Worm (Caenorhabditis elegans) whole organism, young adult: ENCODE measurements around the gene fcho-1.
A peak's percentile ranks its signal among the peaks of the same experiment; 100 is the strongest.

Experiments used
- B0035.1 ChIP-seq: sonication (generic microtip); optimal IDR thresholded peaks from 2 replicates; lab custom pipeline; 2016; ENCODE audit warnings: missing genetic modification characterization, mild to moderate bottlenecking, missing compliant biosample characterization, missing genotype, missing genetic modification reagents
- B0261.1 ChIP-seq: sonication (generic microtip); optimal IDR thresholded peaks from 2 replicates; lab custom pipeline; 2016; ENCODE audit warnings: mild to moderate bottlenecking, missing genetic modification characterization, moderate library complexity, missing compliant biosample characterization
- B0336.3 ChIP-seq: fragments of 200-800 bp; sonication (Bioruptor generic); IDR thresholded peaks from 2 replicates; pipeline ENCODE4 v1.3.6; 2022; ENCODE audit warnings: missing genetic modification characterization, missing compliant biosample characterization
- D2030.7 ChIP-seq: fragments of 200-800 bp; sonication (Bioruptor generic); IDR thresholded peaks from 2 replicates; pipeline ENCODE4 v1.3.6; 2022; ENCODE audit warnings: missing genetic modification reagents, missing genetic modification characterization, missing compliant biosample characterization
- F10E7.11 ChIP-seq: sonication (generic microtip); optimal IDR thresholded peaks from 2 replicates; lab custom pipeline; 2017; ENCODE audit warnings: mild to moderate bottlenecking, missing genetic modification characterization, moderate library complexity, missing compliant biosample characterization
- F23B12.7 ChIP-seq: sonication (generic microtip); optimal IDR thresholded peaks from 2 replicates; lab custom pipeline; 2017; ENCODE audit warnings: missing genetic modification characterization, mild to moderate bottlenecking, missing compliant biosample characterization, antibody characterized with exemption, moderate library complexity; ENCODE audit not compliant: insufficient read depth
- F37B4.10 ChIP-seq: fragments of 200-800 bp; sonication (Bioruptor generic); IDR thresholded peaks from 2 replicates; pipeline ENCODE4 v1.3.6; 2022; ENCODE audit warnings: missing genetic modification characterization, missing compliant biosample characterization
- F49E8.2 ChIP-seq: sonication (generic microtip); optimal IDR thresholded peaks from 3 replicates; lab custom pipeline; 2017; ENCODE audit warnings: missing genetic modification characterization, mild to moderate bottlenecking, missing compliant biosample characterization, antibody characterized with exemption, moderate library complexity; ENCODE audit not compliant: insufficient read depth
- F52B5.7 ChIP-seq: sonication (generic microtip); optimal IDR thresholded peaks from 2 replicates; lab custom pipeline; 2016; ENCODE audit warnings: mild to moderate bottlenecking, missing genetic modification characterization, missing compliant biosample characterization
- F57C9.4 ChIP-seq: sonication (generic microtip); optimal IDR thresholded peaks from 2 replicates; lab custom pipeline; 2017; ENCODE audit warnings: mild to moderate bottlenecking, missing genetic modification characterization, missing compliant biosample characterization
- Y67H2A.10 ChIP-seq: fragments of 200-800 bp; sonication (Bioruptor generic); conservative IDR thresholded peaks from 2 replicates; pipeline ENCODE4 v1.3.6; 2022; ENCODE audit warnings: missing genetic modification reagents, missing genetic modification characterization, missing compliant biosample characterization
- akir-1 ChIP-seq: fragments of 200-800 bp; sonication (Bioruptor generic); optimal IDR thresholded peaks from 2 replicates; lab custom pipeline; 2018; ENCODE audit warnings: mild to moderate bottlenecking, missing genetic modification characterization, moderate library complexity, missing compliant biosample characterization
- ama-1 ChIP-seq, 3 experiments: fragments of 150-350 bp in 1 of 3; sonication (generic microtip) in 2 of 3; optimal IDR thresholded peaks; 2 replicates each; lab custom pipeline; 2014 to 2018; ENCODE audit warnings: missing biosample characterization in 2 of 3, missing genetic modification characterization in 2 of 3, missing genetic modification reagents in 2 of 3
- aptf-2 ChIP-seq: fragments of 200-800 bp; sonication (Bioruptor generic); conservative IDR thresholded peaks from 2 replicates; pipeline ENCODE4 v1.3.6; 2022; ENCODE audit warnings: missing genetic modification reagents, missing genetic modification characterization, missing compliant biosample characterization
- atf-7 ChIP-seq: sonication (generic microtip); optimal IDR thresholded peaks from 2 replicates; lab custom pipeline; 2017; ENCODE audit warnings: mild to moderate bottlenecking, missing genetic modification characterization, missing compliant biosample characterization
- athp-1 ChIP-seq: sonication (generic microtip); optimal IDR thresholded peaks from 2 replicates; lab custom pipeline; 2017; ENCODE audit warnings: mild to moderate bottlenecking, missing genetic modification characterization, missing compliant biosample characterization
- ccch-3 ChIP-seq: fragments of 200-800 bp; sonication (Bioruptor generic); optimal IDR thresholded peaks from 2 replicates; lab custom pipeline; 2018; ENCODE audit warnings: mild to moderate bottlenecking, missing genetic modification characterization, missing compliant biosample characterization
- ceh-79 ChIP-seq: sonication (generic microtip); optimal IDR thresholded peaks from 2 replicates; lab custom pipeline; 2017; ENCODE audit warnings: mild to moderate bottlenecking, missing genetic modification characterization, missing compliant biosample characterization
- die-1 ChIP-seq: sonication (generic microtip); optimal IDR thresholded peaks from 2 replicates; lab custom pipeline; 2016; ENCODE audit warnings: missing genotype, mild to moderate bottlenecking, missing genetic modification characterization, missing compliant biosample characterization
- egl-18 ChIP-seq: fragments of 200-800 bp; sonication (Bioruptor generic); IDR thresholded peaks from 2 replicates; pipeline ENCODE4 v1.3.6; 2022; ENCODE audit warnings: missing genetic modification reagents, missing genetic modification characterization, missing compliant biosample characterization
- egl-44 ChIP-seq: fragments of 200-800 bp; sonication (Bioruptor generic); IDR thresholded peaks from 2 replicates; pipeline ENCODE4 v1.3.6; 2022; ENCODE audit warnings: missing genetic modification reagents, missing genetic modification characterization, missing compliant biosample characterization
- ekl-4 ChIP-seq: fragments of 200-800 bp; sonication (Bioruptor generic); IDR thresholded peaks from 2 replicates; pipeline ENCODE4 v1.3.6; 2022; ENCODE audit warnings: missing genetic modification reagents, missing genetic modification characterization, missing compliant biosample characterization
- fkh-3 ChIP-seq: sonication (generic microtip); optimal IDR thresholded peaks from 2 replicates; lab custom pipeline; 2016; ENCODE audit warnings: mild to moderate bottlenecking, missing genetic modification characterization, missing compliant biosample characterization
- hsf-1 ChIP-seq: fragments of 200-800 bp; sonication (Bioruptor generic); IDR thresholded peaks from 2 replicates; pipeline ENCODE4 v1.3.6; 2022; ENCODE audit warnings: missing genetic modification reagents, missing genetic modification characterization, missing compliant biosample characterization
- lag-1 ChIP-seq: fragments of 200-800 bp; sonication (Bioruptor generic); IDR thresholded peaks from 2 replicates; pipeline ENCODE4 v1.3.6; 2022; ENCODE audit warnings: missing genetic modification reagents, missing genetic modification characterization, missing compliant biosample characterization
- lin-26 ChIP-seq: fragments of 200-800 bp; sonication (Bioruptor generic); IDR thresholded peaks from 2 replicates; pipeline ENCODE4 v1.3.6; 2022; ENCODE audit warnings: missing genetic modification reagents, missing genetic modification characterization, missing compliant biosample characterization
- lin-35 ChIP-seq, 3 experiments: fragments of 150-350 bp in 2 of 3; sonication (generic microtip) in 1 of 3; optimal IDR thresholded peaks; 2 replicates each; lab custom pipeline; 2014 to 2018; ENCODE audit warnings: missing biosample characterization in 3 of 3, missing genetic modification characterization in 3 of 3, missing genetic modification reagents in 3 of 3
- lsl-1 ChIP-seq: fragments of 200-800 bp; sonication (Bioruptor generic); optimal IDR thresholded peaks from 2 replicates; lab custom pipeline; 2018; ENCODE audit warnings: mild to moderate bottlenecking, missing genetic modification characterization, moderate library complexity, missing compliant biosample characterization
- lsy-27 ChIP-seq: sonication (generic microtip); optimal IDR thresholded peaks from 2 replicates; lab custom pipeline; 2017; ENCODE audit warnings: missing genetic modification characterization, mild to moderate bottlenecking, missing compliant biosample characterization, antibody characterized with exemption, missing genotype, borderline replicate concordance; ENCODE audit not compliant: insufficient read depth
- madf-3 ChIP-seq: fragments of 200-800 bp; sonication (Bioruptor generic); IDR thresholded peaks from 2 replicates; pipeline ENCODE4 v1.3.6; 2022; ENCODE audit warnings: missing genetic modification reagents, missing genetic modification characterization, missing compliant biosample characterization
- mcd-1 ChIP-seq: fragments of 200-800 bp; sonication (Bioruptor generic); IDR thresholded peaks from 2 replicates; pipeline ENCODE4 v1.3.6; 2022; ENCODE audit warnings: missing genetic modification reagents, missing genetic modification characterization, missing compliant biosample characterization
- nhr-179 ChIP-seq: sonication (generic microtip); optimal IDR thresholded peaks from 2 replicates; lab custom pipeline; 2016; ENCODE audit warnings: mild to moderate bottlenecking, missing genetic modification characterization, missing compliant biosample characterization
- nhr-90 ChIP-seq: sonication (generic microtip); optimal IDR thresholded peaks from 2 replicates; lab custom pipeline; 2016; ENCODE audit warnings: missing genotype, mild to moderate bottlenecking, missing genetic modification characterization, missing compliant biosample characterization
- rcor-1 ChIP-seq: fragments of 200-800 bp; sonication (Bioruptor generic); IDR thresholded peaks from 2 replicates; pipeline ENCODE4 v1.3.6; 2022; ENCODE audit warnings: missing genetic modification reagents, missing genetic modification characterization, missing compliant biosample characterization
- rec-8 ChIP-seq, 2 experiments: sonication (generic microtip); optimal IDR thresholded peaks; 2 replicates each; lab custom pipeline; 2016; ENCODE audit warnings: mild to moderate bottlenecking in 2 of 2, missing genetic modification characterization in 2 of 2, missing genetic modification reagents in 2 of 2, missing genotype in 2 of 2, missing biosample characterization in 1 of 2, missing compliant biosample characterization in 1 of 2, moderate library complexity in 1 of 2
- snpc-1.1 ChIP-seq: sonication (generic microtip); optimal IDR thresholded peaks from 2 replicates; lab custom pipeline; 2017; ENCODE audit warnings: missing genetic modification characterization, mild to moderate bottlenecking, missing compliant biosample characterization, antibody characterized with exemption, moderate library complexity, missing genotype, missing genetic modification reagents; ENCODE audit not compliant: insufficient read depth
- snpc-1.3 ChIP-seq: sonication (generic microtip); optimal IDR thresholded peaks from 2 replicates; lab custom pipeline; 2017; ENCODE audit warnings: missing genetic modification characterization, mild to moderate bottlenecking, missing compliant biosample characterization, antibody characterized with exemption, moderate library complexity, missing genotype, missing genetic modification reagents; ENCODE audit not compliant: insufficient read depth
- snpc-3.4 ChIP-seq: sonication (generic microtip); optimal IDR thresholded peaks from 2 replicates; lab custom pipeline; 2017; ENCODE audit warnings: missing genetic modification characterization, mild to moderate bottlenecking, missing compliant biosample characterization, antibody characterized with exemption, moderate library complexity, missing genotype, missing genetic modification reagents
- snpc-4 ChIP-seq, 5 experiments: fragments of 150-350 bp in 1 of 5; sonication (generic microtip) in 4 of 5; optimal IDR thresholded peaks; 2 replicates each; lab custom pipeline; 2014 to 2018; ENCODE audit warnings: missing genetic modification characterization in 5 of 5, missing biosample characterization in 3 of 5, antibody characterized with exemption in 2 of 5, mild to moderate bottlenecking in 2 of 5, missing compliant biosample characterization in 2 of 5, missing genotype in 2 of 5, moderate library complexity in 2 of 5, missing genetic modification reagents in 1 of 5
- tlf-1 ChIP-seq: fragments of 200-800 bp; sonication (Bioruptor generic); optimal IDR thresholded peaks from 2 replicates; lab custom pipeline; 2018; ENCODE audit warnings: mild to moderate bottlenecking, missing genetic modification characterization, missing compliant biosample characterization
- unc-130 ChIP-seq: sonication (generic microtip); optimal IDR thresholded peaks from 2 replicates; lab custom pipeline; 2016; ENCODE audit warnings: missing genetic modification reagents, missing genetic modification characterization, missing compliant biosample characterization
- zfh-2 ChIP-seq: fragments of 200-800 bp; sonication (Bioruptor generic); conservative IDR thresholded peaks from 2 replicates; pipeline ENCODE4 v1.3.6; 2022; ENCODE audit warnings: missing genetic modification reagents, missing genetic modification characterization, missing compliant biosample characterization
- ztf-18 ChIP-seq: sonication (generic microtip); optimal IDR thresholded peaks from 2 replicates; lab custom pipeline; 2016; ENCODE audit warnings: missing genotype, mild to moderate bottlenecking, missing genetic modification characterization, missing compliant biosample characterization
- ztf-28 ChIP-seq: fragments of 200-800 bp; sonication (Bioruptor generic); IDR thresholded peaks from 2 replicates; pipeline ENCODE4 v1.3.6; 2022; ENCODE audit warnings: missing genetic modification reagents, missing genetic modification characterization, missing compliant biosample characterization

The fcho-1 gene

DNA sequence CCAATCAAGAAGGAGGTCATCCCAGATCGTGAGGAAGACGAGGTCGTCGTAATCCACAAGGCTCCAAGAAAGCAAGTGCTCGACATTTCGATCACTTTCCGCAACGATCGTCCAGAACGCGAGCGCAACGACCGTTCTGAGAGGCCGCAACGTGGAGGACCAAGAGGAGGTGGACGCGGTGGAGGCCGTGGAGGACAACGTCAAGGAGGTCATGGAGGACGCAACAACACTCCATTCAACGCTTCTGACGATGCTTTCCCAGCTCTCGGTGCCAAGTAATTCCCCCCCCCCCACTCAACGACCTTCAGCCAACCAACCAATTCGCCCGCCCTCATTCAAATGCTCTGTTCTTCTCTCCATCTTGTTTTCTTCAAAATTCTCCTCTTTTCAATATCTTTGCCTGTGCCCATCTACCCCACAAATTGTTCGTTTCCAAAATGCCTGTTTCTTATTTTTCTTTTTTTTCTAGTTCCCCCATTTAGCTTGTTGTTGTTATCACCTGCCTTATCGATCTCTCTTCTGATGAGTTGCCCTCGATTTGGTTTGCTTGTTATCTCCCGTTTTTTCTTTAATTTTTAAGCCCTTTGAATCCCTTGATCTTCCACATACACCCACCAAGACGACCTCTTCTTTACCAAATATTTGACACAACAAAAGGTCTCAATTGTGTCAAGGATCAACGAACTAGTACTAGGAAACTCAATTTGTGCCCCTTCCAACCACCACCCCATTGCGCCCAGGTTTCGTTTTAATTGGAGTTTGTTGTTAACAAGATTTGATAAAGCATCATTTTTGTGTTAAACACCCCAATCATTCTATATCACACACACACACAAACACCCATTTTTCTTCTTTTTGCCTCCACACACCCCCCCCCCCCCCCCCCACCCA lies 12.2 kb downstream of the fcho-1 start:
- TF ChIP-seq lin-26 (GFP tag; lab: Robert Waterston, UW) (peak; percentile 59; the same call in 1 of the 2 replicates), snpc-3.4 (peak; percentile 52), lsy-27 (tag; lab: Kevin White, UChicago) (no peak), B0336.3 (no peak), B0035.1 (tag; lab: Kevin White, UChicago) (no peak), F10E7.11 (tag; lab: Kevin White, UChicago) (no peak), aptf-2 (GFP tag; lab: Robert Waterston, UW) (no peak), ceh-79 (tag; lab: Kevin White, UChicago) (no peak), lsl-1 (GFP tag; lab: Kevin White, UChicago) (peak; percentile 24), die-1 (tag; lab: Kevin White, UChicago) (no peak), ama-1 (optimal IDR thresholded peaks at IDR 0.05; lab: Kevin White, UChicago) (no peak), ama-1 (GFP tag; optimal IDR thresholded peaks at IDR 0.05; lab: Kevin White, UChicago) (peak; percentile 29 to 66), rec-8 (tag; optimal IDR thresholded peaks at IDR 0.05; lab: Kevin White, UChicago) (no peak), zfh-2 (GFP tag; lab: Robert Waterston, UW) (peak; percentile 66), ztf-28 (GFP tag; lab: Robert Waterston, UW) (no peak), madf-3 (peak; percentile 41; the same call in 1 of the 2 replicates), athp-1 (tag; lab: Kevin White, UChicago) (no peak), ccch-3 (GFP tag; lab: Kevin White, UChicago) (no peak), egl-44 (peak; percentile 8; the same call in 1 of the 2 replicates), snpc-1.3 (tag; lab: Kevin White, UChicago) (peak; percentile 7), hsf-1 (GFP tag; lab: Robert Waterston, UW) (peak; percentile 28; the same call in 1 of the 2 replicates), B0261.1 (no peak), F23B12.7 (tag; lab: Kevin White, UChicago) (no peak), rcor-1 (0 out of 2 replicates have a peak, but pooled peaks have one; percentile 11), F37B4.10 (GFP tag; lab: Robert Waterston, UW) (no peak), F49E8.2 (peak; percentile 86), F57C9.4 (tag; lab: Kevin White, UChicago) (no peak), unc-130 (no peak), Y67H2A.10 (no peak), ztf-18 (tag; lab: Kevin White, UChicago) (no peak), akir-1 (GFP tag; lab: Kevin White, UChicago) (no peak), snpc-1.1 (no peak), lag-1 (GFP tag; lab: Robert Waterston, UW) (no peak), nhr-90 (tag; lab: Kevin White, UChicago) (no peak), F52B5.7 (no peak), nhr-179 (tag; lab: Kevin White, UChicago) (no peak), mcd-1 (peak; percentile 10; the same call in 1 of the 2 replicates), egl-18 (GFP tag; lab: Robert Waterston, UW) (no peak), atf-7 (tag; lab: Kevin White, UChicago) (no peak), snpc-4 (GFP tag; optimal IDR thresholded peaks at IDR 0.05; lab: Kevin White, UChicago) (no peak), snpc-4 (tag; optimal IDR thresholded peaks at IDR 0.05; lab: Kevin White, UChicago) (no peak), D2030.7 (GFP tag; lab: Robert Waterston, UW) (no peak), tlf-1 (GFP tag; lab: Kevin White, UChicago) (peak; percentile 37), lin-35 (GFP tag; optimal IDR thresholded peaks at IDR 0.05; lab: Kevin White, UChicago) (no peak), ekl-4 (GFP tag; lab: Robert Waterston, UW) (peak; percentile 10; the same call in 1 of the 2 replicates), fkh-3 (tag; lab: Kevin White, UChicago) (no peak)
